Worm (Caenorhabditis elegans): Measurements from ENCODE around the gene fbxa-183.

fbxa-183 gene

ce11 chrV:5782687-5783086 lies at the start of gene fbxa-183:
Gene fbxa-183 (minus strand): TSS chrV:5782787.
- no peak for TF ChIP-seq blmp-1 (tag; optimal IDR thresholded peaks at IDR 0.05)
- TF ChIP-seq M03D4.4 (tag; optimal IDR thresholded peaks at IDR 0.05): no peak
- no peak for TF ChIP-seq ztf-11 (tag; optimal IDR thresholded peaks at IDR 0.05)
- TF ChIP-seq ces-1 (GFP tag; optimal IDR thresholded peaks at IDR 0.05): no peak
- no peak for TF ChIP-seq lsy-2 (tag; optimal IDR thresholded peaks at IDR 0.05)
- TF ChIP-seq lin-13 (tag; optimal IDR thresholded peaks at IDR 0.05): no peak
- TF ChIP-seq sem-2 (GFP tag; optimal IDR thresholded peaks at IDR 0.05): no peak
- no peak for TF ChIP-seq unc-120 (tag; optimal IDR thresholded peaks at IDR 0.05; ENCODE audit: poor library complexity, severe bottlenecking)
- no peak for TF ChIP-seq zip-8 (tag; optimal IDR thresholded peaks at IDR 0.05)
- no peak for TF ChIP-seq ceh-43 (GFP tag; optimal IDR thresholded peaks at IDR 0.05)
- TF ChIP-seq mab-5 (tag; optimal IDR thresholded peaks at IDR 0.05): no peak
- no peak for TF ChIP-seq sptf-1 (tag; optimal IDR thresholded peaks at IDR 0.05)
- TF ChIP-seq flh-1 (GFP tag; optimal IDR thresholded peaks at IDR 0.05): no peak
- no peak for TF ChIP-seq lin-32 (GFP tag; optimal IDR thresholded peaks at IDR 0.05)
- TF ChIP-seq mep-1 (tag; optimal IDR thresholded peaks at IDR 0.05): no peak
- no peak for TF ChIP-seq nhr-12 (tag; optimal IDR thresholded peaks at IDR 0.05)
- no peak for TF ChIP-seq elt-3 (tag; optimal IDR thresholded peaks at IDR 0.05)
- no peak for TF ChIP-seq tbx-8 (GFP tag; optimal IDR thresholded peaks at IDR 0.05)

- TF ChIP-seq mab-5 (tag; optimal IDR thresholded peaks at IDR 0.05): no peak
- TF ChIP-seq flh-1 (GFP tag; optimal IDR thresholded peaks at IDR 0.05): no peak
- no peak for TF ChIP-seq bed-3 (GFP tag; optimal IDR thresholded peaks at IDR 0.05)
- TF ChIP-seq ztf-11 (tag; optimal IDR thresholded peaks at IDR 0.05): no peak
- no peak for TF ChIP-seq nhr-12 (tag; optimal IDR thresholded peaks at IDR 0.05)
Measured at ce11 chrV:5831253-5831652, 48.7 kb upstream of the fbxa-183 start.

- TF ChIP-seq elt-3 (tag; optimal IDR thresholded peaks at IDR 0.05): no peak
- TF ChIP-seq unc-62 (GFP tag; optimal IDR thresholded peaks at IDR 0.05): no peak
- TF ChIP-seq drap-1 (GFP tag; optimal IDR thresholded peaks at IDR 0.05): no peak
- TF ChIP-seq unc-120 (tag; optimal IDR thresholded peaks at IDR 0.05; ENCODE audit: poor library complexity, severe bottlenecking): no peak
- TF ChIP-seq flh-1 (GFP tag; optimal IDR thresholded peaks at IDR 0.05): no peak
- TF ChIP-seq lin-32 (GFP tag; optimal IDR thresholded peaks at IDR 0.05): no peak
- no peak for TF ChIP-seq ham-2 (GFP tag; optimal IDR thresholded peaks at IDR 0.05)
- TF ChIP-seq ceh-43 (GFP tag; optimal IDR thresholded peaks at IDR 0.05): no peak
- TF ChIP-seq snpc-4 (tag; optimal IDR thresholded peaks at IDR 0.05): no peak
- no peak for TF ChIP-seq elt-1 (tag; optimal IDR thresholded peaks at IDR 0.05; ENCODE audit: borderline replicate concordance, insufficient read depth)
- no peak for TF ChIP-seq cnd-1 (tag; optimal IDR thresholded peaks at IDR 0.05)
- no peak for TF ChIP-seq unc-39 (tag; optimal IDR thresholded peaks at IDR 0.05)
- TF ChIP-seq mls-2 (tag; optimal IDR thresholded peaks at IDR 0.05): no peak
- TF ChIP-seq ztf-11 (tag; optimal IDR thresholded peaks at IDR 0.05): no peak
Measured at ce11 chrV:5826592-5826991, 44.0 kb upstream of the fbxa-183 start, which contains the start of gene let-418. Gene let-418 (plus strand): TSS chrV:5826833.

ce11 chrV:5825478-5825877 lies 42.9 kb upstream of the fbxa-183 start:
- TF ChIP-seq M03D4.4 (tag; optimal IDR thresholded peaks at IDR 0.05) (no peak), snpc-4 (tag; optimal IDR thresholded peaks at IDR 0.05) (no peak), hlh-1 (tag; optimal IDR thresholded peaks at IDR 0.05) (no peak), tbx-8 (GFP tag; optimal IDR thresholded peaks at IDR 0.05) (no peak), mls-2 (tag; optimal IDR thresholded peaks at IDR 0.05) (no peak), unc-62 (GFP tag; optimal IDR thresholded peaks at IDR 0.05) (no peak), ham-2 (GFP tag; optimal IDR thresholded peaks at IDR 0.05) (no peak), elt-1 (tag; optimal IDR thresholded peaks at IDR 0.05; ENCODE audit: borderline replicate concordance, insufficient read depth) (no peak), nhr-28 (tag; optimal IDR thresholded peaks at IDR 0.05) (no peak), flh-1 (GFP tag; optimal IDR thresholded peaks at IDR 0.05) (no peak), nhr-76 (tag; optimal IDR thresholded peaks at IDR 0.05) (no peak), blmp-1 (tag; optimal IDR thresholded peaks at IDR 0.05) (no peak), ces-1 (GFP tag; optimal IDR thresholded peaks at IDR 0.05) (no peak), lin-13 (tag; optimal IDR thresholded peaks at IDR 0.05) (no peak), cnd-1 (tag; optimal IDR thresholded peaks at IDR 0.05) (no peak), mab-5 (tag; optimal IDR thresholded peaks at IDR 0.05) (no peak)

- TF ChIP-seq elt-3 (tag; optimal IDR thresholded peaks at IDR 0.05): peak; percentile 27
- no peak for TF ChIP-seq lsy-2 (tag; optimal IDR thresholded peaks at IDR 0.05)
- TF ChIP-seq nhr-28 (tag; optimal IDR thresholded peaks at IDR 0.05): no peak
- TF ChIP-seq nhr-2 (tag; optimal IDR thresholded peaks at IDR 0.05): no peak
- no peak for TF ChIP-seq mep-1 (tag; optimal IDR thresholded peaks at IDR 0.05)
Measured at ce11 chrV:5822968-5823367, 40.4 kb upstream of the fbxa-183 start.
